Fruit fly (Drosophila melanogaster): ENCODE measurements around the gene sturkopf.

sturkopf gene

dm6 chr3L:1275767-1276166 is 37.4 kb downstream of the sturkopf start, which contains the start of gene CG32333 (continued):
- TF ChIP-seq CG12769 (tag; optimal IDR thresholded peaks at IDR 0.05) (peak; percentile 28), amos (GFP tag; IDR thresholded peaks at IDR 0.05; ENCODE audit: partially characterized antibody) (no peak), CG3163 (GFP tag; optimal IDR thresholded peaks at IDR 0.05) (peak; percentile 71), Nf-YB (GFP tag; optimal IDR thresholded peaks at IDR 0.05) (no peak), CG13424 (tag; optimal IDR thresholded peaks at IDR 0.05) (no peak), abd-A (tag; optimal IDR thresholded peaks at IDR 0.05) (peak; percentile 2), nerfin-2 (GFP tag; IDR thresholded peaks at IDR 0.05; ENCODE audit: partially characterized antibody) (no peak), ewg (GFP tag; optimal IDR thresholded peaks at IDR 0.05) (peak; percentile 53), CG18619 (GFP tag; optimal IDR thresholded peaks at IDR 0.05) (no peak), Sin3A (optimal IDR thresholded peaks at IDR 0.05) (no peak), trh (GFP tag; optimal IDR thresholded peaks at IDR 0.05) (no peak), Dbx (GFP tag; IDR thresholded peaks at IDR 0.05) (no peak), Jarid2 (GFP tag; optimal IDR thresholded peaks at IDR 0.05) (peak; percentile 45), CG16779 (GFP tag; IDR thresholded peaks at IDR 0.05) (0 out of 2 replicates have a peak, but pooled peaks have one; percentile 16), exex (tag; optimal IDR thresholded peaks at IDR 0.05) (no peak), Deaf1 (tag; optimal IDR thresholded peaks at IDR 0.05) (peak; percentile 91), Nf-YA (GFP tag; IDR thresholded peaks at IDR 0.05) (no peak), klu (GFP tag; IDR thresholded peaks at IDR 0.05) (no peak), danr (GFP tag; IDR thresholded peaks at IDR 0.05) (no peak), CG2129 (GFP tag; IDR thresholded peaks at IDR 0.05; ENCODE audit: partially characterized antibody) (no peak), CG13894 (tag; optimal IDR thresholded peaks at IDR 0.05) (peak; percentile 19), Trl (optimal IDR thresholded peaks at IDR 0.05) (peak; percentile 42 to 68), Trl (GFP tag; optimal IDR thresholded peaks at IDR 0.05) (no peak), kah (GFP tag; optimal IDR thresholded peaks at IDR 0.05) (no peak), B-H1 (GFP tag; IDR thresholded peaks at IDR 0.05) (no peak), cad (GFP tag; optimal IDR thresholded peaks at IDR 0.05) (no peak), CG14014 (GFP tag; IDR thresholded peaks at IDR 0.05) (no peak), sd (tag; optimal IDR thresholded peaks at IDR 0.05) (peak; percentile 31), Spps (tag; optimal IDR thresholded peaks at IDR 0.05) (no peak), CrebB (tag; optimal IDR thresholded peaks at IDR 0.05) (no peak), CG14667 (GFP tag; IDR thresholded peaks at IDR 0.05) (no peak), ac (GFP tag; optimal IDR thresholded peaks at IDR 0.05) (no peak)

- no peak for TF ChIP-seq CG18764 (GFP tag; optimal IDR thresholded peaks at IDR 0.05)
- TF ChIP-seq zen2 (GFP tag; IDR thresholded peaks at IDR 0.05; ENCODE audit: partially characterized antibody): no peak
- no peak for TF ChIP-seq CG6175 (GFP tag; IDR thresholded peaks at IDR 0.05)
- TF ChIP-seq ato (GFP tag; IDR thresholded peaks at IDR 0.05; ENCODE audit: partially characterized antibody): 0 out of 2 replicates have a peak, but pooled peaks have one; percentile 21
- no peak for TF ChIP-seq CG10979 (tag; optimal IDR thresholded peaks at IDR 0.05)
- TF ChIP-seq row (GFP tag; IDR thresholded peaks at IDR 0.05): no peak
- TF ChIP-seq sd (tag; optimal IDR thresholded peaks at IDR 0.05): peak; percentile 85
- no peak for TF ChIP-seq Eip74EF (GFP tag; optimal IDR thresholded peaks at IDR 0.05)
- TF ChIP-seq Dll (GFP tag; IDR thresholded peaks at IDR 0.05; ENCODE audit: partially characterized antibody): no peak
- TF ChIP-seq Sry-β (GFP tag; optimal IDR thresholded peaks at IDR 0.05): no peak
- TF ChIP-seq CG14860 (GFP tag; IDR thresholded peaks at IDR 0.05; ENCODE audit: partially characterized antibody): 0 out of 3 replicates have a peak, but pooled peaks have one; percentile 10
- no peak for TF ChIP-seq esg (GFP tag; conservative IDR thresholded peaks at IDR 0.05)
- no peak for TF ChIP-seq CG17829 (tag; optimal IDR thresholded peaks at IDR 0.05)
- TF ChIP-seq ATbp (GFP tag; optimal IDR thresholded peaks at IDR 0.05): no peak
- TF ChIP-seq Dp (GFP tag; optimal IDR thresholded peaks at IDR 0.05): no peak
- no peak for TF ChIP-seq CG15696 (tag; optimal IDR thresholded peaks at IDR 0.05)
- no peak for TF ChIP-seq az2 (GFP tag; optimal IDR thresholded peaks at IDR 0.05)
- TF ChIP-seq dm (GFP tag; optimal IDR thresholded peaks at IDR 0.05): no peak
- no peak for TF ChIP-seq Antp (GFP tag; optimal IDR thresholded peaks at IDR 0.05)
- TF ChIP-seq Drgx (GFP tag; IDR thresholded peaks at IDR 0.05): 0 out of 2 replicates have a peak, but pooled peaks have one; percentile 29
Observed at dm6 chr3L:1269013-1269412, 44.2 kb downstream of the sturkopf start.

Data from whole organism, embryonic.